Worm (Caenorhabditis elegans) whole organism, early embryonic: ENCODE data around the gene M176.10.

Experiments
- B0310.2 ChIP-seq: sonication (generic microtip); optimal IDR thresholded peaks from 2 replicates; lab custom pipeline; 2016; ENCODE audit warnings: mild to moderate bottlenecking, missing genetic modification characterization, missing compliant biosample characterization
- F13C5.2 ChIP-seq: sonication (generic microtip); optimal IDR thresholded peaks from 2 replicates; lab custom pipeline; 2017; ENCODE audit warnings: mild to moderate bottlenecking, missing genetic modification characterization, inconsistent platforms, missing compliant biosample characterization
- aly-1 ChIP-seq: sonication (generic microtip); optimal IDR thresholded peaks from 2 replicates; lab custom pipeline; 2016; ENCODE audit warnings: missing genetic modification characterization, missing compliant biosample characterization
- ama-1 ChIP-seq: fragments of 150-350 bp; optimal IDR thresholded peaks from 2 replicates; lab custom pipeline; 2014
- ceh-13 ChIP-seq: fragments of 200-800 bp; sonication (Bioruptor generic); optimal IDR thresholded peaks from 2 replicates; lab custom pipeline; 2018; ENCODE audit warnings: mild to moderate bottlenecking, missing genetic modification characterization, missing compliant biosample characterization
- ceh-36 ChIP-seq: sonication (generic microtip); optimal IDR thresholded peaks from 2 replicates; lab custom pipeline; 2016; ENCODE audit warnings: missing genetic modification characterization, inconsistent platforms, missing compliant biosample characterization
- ets-7 ChIP-seq: sonication (generic microtip); optimal IDR thresholded peaks from 2 replicates; lab custom pipeline; 2016; ENCODE audit warnings: missing genotype, missing genetic modification characterization, missing compliant biosample characterization
- flt-1 ChIP-seq: fragments of 200-800 bp; sonication (Bioruptor generic); IDR thresholded peaks from 2 replicates; pipeline ENCODE4 v1.3.6; 2022; ENCODE audit warnings: missing genetic modification characterization, missing compliant biosample characterization
- hmbx-1 ChIP-seq: sonication (generic microtip); optimal IDR thresholded peaks from 2 replicates; lab custom pipeline; 2016; ENCODE audit warnings: mild to moderate bottlenecking, missing genetic modification characterization, missing compliant biosample characterization
- hmg-4 ChIP-seq: fragments of 200-800 bp; sonication (Bioruptor generic); optimal IDR thresholded peaks from 2 replicates; lab custom pipeline; 2018; ENCODE audit warnings: mild to moderate bottlenecking, missing genetic modification characterization, missing compliant biosample characterization
- hnd-1 ChIP-seq: sonication (generic microtip); optimal IDR thresholded peaks from 2 replicates; lab custom pipeline; 2016; ENCODE audit warnings: missing genetic modification characterization, missing compliant biosample characterization
- pes-1 ChIP-seq: fragments of 200-800 bp; sonication (Bioruptor generic); IDR thresholded peaks from 2 replicates; pipeline ENCODE4 v1.3.6; 2022; ENCODE audit warnings: missing genetic modification reagents, missing genetic modification characterization, missing compliant biosample characterization
- scrt-1 ChIP-seq: fragments of 200-800 bp; sonication (Bioruptor generic); IDR thresholded peaks from 2 replicates; pipeline ENCODE4 v1.3.6; 2022; ENCODE audit warnings: missing genetic modification characterization, missing compliant biosample characterization
- sea-1 ChIP-seq: fragments of 200-800 bp; sonication (Bioruptor generic); conservative IDR thresholded peaks from 2 replicates; pipeline ENCODE4 v1.3.6; 2022; ENCODE audit warnings: missing genetic modification characterization, missing compliant biosample characterization
- tbx-11 ChIP-seq: fragments of 200-800 bp; sonication (Bioruptor generic); IDR thresholded peaks from 2 replicates; pipeline ENCODE4 v1.3.6; 2022; ENCODE audit warnings: missing genetic modification characterization, missing compliant biosample characterization
- tbx-37 ChIP-seq: fragments of 200-800 bp; sonication (Bioruptor generic); conservative IDR thresholded peaks from 2 replicates; pipeline ENCODE4 v1.3.6; 2022; ENCODE audit warnings: missing genetic modification reagents, missing genetic modification characterization, missing compliant biosample characterization
- tra-4 ChIP-seq: sonication (generic microtip); optimal IDR thresholded peaks from 2 replicates; lab custom pipeline; 2017; ENCODE audit warnings: missing genetic modification characterization, missing compliant biosample characterization

Gene M176.10

DNA sequence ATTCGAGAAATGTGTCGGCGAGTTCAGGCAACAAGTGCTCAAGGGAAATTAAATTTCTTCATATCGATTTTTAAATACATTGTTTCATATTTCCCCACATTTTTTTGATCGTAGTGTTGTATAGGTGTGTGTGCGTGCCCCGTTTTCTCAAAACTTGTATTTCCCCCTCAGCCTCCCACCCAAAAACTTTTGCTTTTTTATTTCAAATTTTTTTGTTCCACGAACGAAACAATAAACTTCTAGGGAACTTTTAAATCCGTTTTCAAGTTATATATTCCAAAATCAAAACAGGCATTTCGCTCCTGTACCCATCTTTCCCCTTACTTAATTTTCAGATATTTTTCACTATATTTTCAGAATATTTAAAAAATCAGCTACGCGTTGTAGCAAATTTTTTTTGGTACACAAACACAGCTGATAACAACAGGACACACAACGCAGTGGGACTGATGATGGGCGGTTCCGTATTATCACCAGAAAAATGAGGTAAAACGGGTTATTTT is 7.9 kb downstream of the M176.10 start, which contains the start of the genes M176.4 and M176.16:
Gene M176.4 (plus strand): TSS at position 301 of the 503 bp plus-strand sequence.
Gene M176.16 (plus strand): TSS at position 453 of the 503 bp plus-strand sequence.
- TF ChIP-seq F13C5.2 (no peak), tbx-11 (GFP tag; lab: Robert Waterston, UW) (no peak), tra-4 (tag; lab: Kevin White, UChicago) (no peak), pes-1 (no peak), flt-1 (GFP tag; lab: Robert Waterston, UW) (no peak), ets-7 (tag; lab: Kevin White, UChicago) (no peak), ceh-13 (GFP tag; lab: Kevin White, UChicago) (no peak), ceh-36 (tag; lab: Kevin White, UChicago) (no peak), hmg-4 (no peak)

- no peak for TF ChIP-seq sea-1 (GFP tag; lab: Robert Waterston, UW)
- no peak for TF ChIP-seq ets-7 (tag; lab: Kevin White, UChicago)
- TF ChIP-seq pes-1 = no peak
- no peak for TF ChIP-seq tra-4 (tag; lab: Kevin White, UChicago)
- TF ChIP-seq scrt-1 = no peak
Measured at ce11 chrII:9416381-9417276, 9.3 kb downstream of the M176.10 start, which contains the start of the genes gss-1 and chch-3. TSS of gene gss-1 (minus strand) at chrII:9416431. TSS of gene chch-3 (plus strand) at chrII:9417013.

DNA sequence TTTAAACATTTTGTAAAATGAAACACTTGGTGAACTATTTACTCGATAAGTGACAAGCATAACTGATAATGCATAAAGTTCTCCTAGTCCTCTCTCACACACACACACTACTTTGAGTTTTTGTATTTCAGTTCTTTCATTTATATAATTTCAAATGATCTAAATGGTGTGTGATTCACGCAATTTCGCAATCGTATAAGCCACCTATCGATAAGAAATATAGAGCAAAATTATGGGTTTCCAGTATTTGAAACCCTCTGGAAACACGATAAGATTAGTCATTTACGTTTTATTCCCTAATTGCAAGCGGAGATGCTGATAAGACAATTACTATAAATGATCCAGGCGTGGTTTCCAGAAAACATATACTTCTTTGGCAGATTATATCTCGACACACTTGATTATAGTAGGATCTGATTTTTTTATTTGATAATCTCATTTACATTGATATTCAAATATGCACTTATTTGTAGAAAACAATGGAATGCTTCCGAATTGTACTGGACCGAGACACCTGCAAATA is 13.8 kb downstream of the M176.10 start, which contains the start of gene arrd-3:
Gene arrd-3 (plus strand): TSS at position 473 of the 523 bp plus-strand sequence.
- TF ChIP-seq tra-4 (tag; lab: Kevin White, UChicago) = no peak
- no peak for TF ChIP-seq tbx-11 (GFP tag; lab: Robert Waterston, UW)
- no peak for TF ChIP-seq ceh-36 (tag; lab: Kevin White, UChicago)
- TF ChIP-seq hnd-1 (tag; lab: Kevin White, UChicago) = no peak
- TF ChIP-seq ceh-13 (GFP tag; lab: Kevin White, UChicago) = no peak
- no peak for TF ChIP-seq pes-1
- no peak for TF ChIP-seq aly-1 (tag; lab: Kevin White, UChicago)
- TF ChIP-seq hmbx-1 = no peak
- no peak for TF ChIP-seq flt-1 (GFP tag; lab: Robert Waterston, UW)
- no peak for TF ChIP-seq scrt-1
- no peak for TF ChIP-seq B0310.2 (tag; lab: Kevin White, UChicago)
- TF ChIP-seq hmg-4 = no peak
- no peak for TF ChIP-seq F13C5.2

- TF ChIP-seq ama-1 (lab: Kevin White, UChicago) = no peak
- TF ChIP-seq tra-4 (tag; lab: Kevin White, UChicago) = no peak
- no peak for TF ChIP-seq ceh-13 (GFP tag; lab: Kevin White, UChicago)
- no peak for TF ChIP-seq tbx-11 (GFP tag; lab: Robert Waterston, UW)
- no peak for TF ChIP-seq ets-7 (tag; lab: Kevin White, UChicago)
- no peak for TF ChIP-seq sea-1 (GFP tag; lab: Robert Waterston, UW)
- TF ChIP-seq B0310.2 (tag; lab: Kevin White, UChicago) = no peak
- no peak for TF ChIP-seq hnd-1 (tag; lab: Kevin White, UChicago)
- TF ChIP-seq tbx-37 = no peak
- no peak for TF ChIP-seq hmbx-1
- no peak for TF ChIP-seq flt-1 (GFP tag; lab: Robert Waterston, UW)
- TF ChIP-seq pes-1 = no peak
- no peak for TF ChIP-seq aly-1 (tag; lab: Kevin White, UChicago)
- no peak for TF ChIP-seq scrt-1
- TF ChIP-seq F13C5.2 = no peak
- TF ChIP-seq hmg-4 = no peak
Measured at ce11 chrII:9411497-9411896, 14.5 kb downstream of the M176.10 start, which contains the start of gene M176.9. TSS of gene M176.9 (minus strand) at chrII:9411597.

- TF ChIP-seq sea-1 (GFP tag; lab: Robert Waterston, UW) (no peak), tbx-11 (GFP tag; lab: Robert Waterston, UW) (no peak), hnd-1 (tag; lab: Kevin White, UChicago) (no peak), ceh-13 (GFP tag; lab: Kevin White, UChicago) (no peak), ets-7 (tag; lab: Kevin White, UChicago) (no peak)
Measured at ce11 chrII:9407469-9407868, 18.5 kb downstream of the M176.10 start, which contains the start of gene arrd-2. TSS of gene arrd-2 (plus strand) at chrII:9407769.

ce11 chrII:9407020-9407419 is 19.0 kb downstream of the M176.10 start, which contains the start of gene mpz-6:
TSS of gene mpz-6 (minus strand) at chrII:9407120.
- TF ChIP-seq ets-7 (tag; lab: Kevin White, UChicago) (no peak), aly-1 (tag; lab: Kevin White, UChicago) (no peak), tbx-37 (no peak), sea-1 (GFP tag; lab: Robert Waterston, UW) (no peak), F13C5.2 (no peak), ama-1 (lab: Kevin White, UChicago) (no peak), hmg-4 (no peak), tbx-11 (GFP tag; lab: Robert Waterston, UW) (no peak), B0310.2 (tag; lab: Kevin White, UChicago) (no peak), flt-1 (GFP tag; lab: Robert Waterston, UW) (no peak), ceh-36 (tag; lab: Kevin White, UChicago) (no peak), pes-1 (no peak), tra-4 (tag; lab: Kevin White, UChicago) (no peak), hnd-1 (tag; lab: Kevin White, UChicago) (no peak), ceh-13 (GFP tag; lab: Kevin White, UChicago) (no peak), hmbx-1 (no peak), scrt-1 (no peak)

- TF ChIP-seq tra-4 (tag; lab: Kevin White, UChicago) = no peak
- no peak for TF ChIP-seq hmg-4
- no peak for TF ChIP-seq hnd-1 (tag; lab: Kevin White, UChicago)
- TF ChIP-seq scrt-1 = no peak
- TF ChIP-seq ama-1 (lab: Kevin White, UChicago) = no peak
- no peak for TF ChIP-seq flt-1 (GFP tag; lab: Robert Waterston, UW)
Measured at ce11 chrII:9403846-9404245, 22.1 kb downstream of the M176.10 start, which contains the start of gene Y51B9A.5. TSS of gene Y51B9A.5 (plus strand) at chrII:9404146.
